Fruit fly (Drosophila melanogaster) whole organism, embryonic: ENCODE data around the gene CG7352.

Experiments used
- Ada2b ChIP-seq: fragments of 200-800 bp; sonication (Bioruptor generic); IDR thresholded peaks from 2 replicates; pipeline ENCODE4 v1.3.6; 2022; ENCODE audit warnings: missing biosample characterization, missing genetic modification characterization
- C15 ChIP-seq: fragments of 200-800 bp; sonication (Bioruptor generic); IDR thresholded peaks from 3 replicates; pipeline ENCODE4 v1.3.6; 2022; ENCODE audit warnings: missing biosample characterization, missing genetic modification characterization
- CG10267 ChIP-seq: fragments of 200-800 bp; sonication (Bioruptor generic); optimal IDR thresholded peaks from 2 replicates; lab custom pipeline; 2018; ENCODE audit warnings: missing biosample characterization, mild to moderate bottlenecking, missing genetic modification characterization, moderate library complexity
- CG11560 ChIP-seq: fragments of 200-800 bp; sonication (Bioruptor generic); IDR thresholded peaks from 3 replicates; pipeline ENCODE4 v1.3.6; 2022; ENCODE audit warnings: missing biosample characterization, missing genetic modification characterization
- CG12391 ChIP-seq: fragments of 200-800 bp; sonication (Bioruptor generic); optimal IDR thresholded peaks from 3 replicates; lab custom pipeline; 2018; ENCODE audit warnings: missing biosample characterization, mild to moderate bottlenecking, missing genetic modification characterization, moderate library complexity
- CG13296 ChIP-seq: fragments of 200-800 bp; sonication (Bioruptor generic); optimal IDR thresholded peaks from 3 replicates; lab custom pipeline; 2018; ENCODE audit warnings: missing biosample characterization, mild to moderate bottlenecking, missing genetic modification characterization
- CG14014 ChIP-seq: fragments of 200-800 bp; sonication (Bioruptor generic); IDR thresholded peaks from 2 replicates; pipeline ENCODE4 v1.3.6; 2022; ENCODE audit warnings: missing biosample characterization, missing genetic modification characterization
- CG14441 ChIP-seq: fragments of 200-800 bp; sonication (Bioruptor generic); IDR thresholded peaks from 2 replicates; pipeline ENCODE4 v1.3.6; 2022; ENCODE audit warnings: missing biosample characterization, missing genetic modification characterization
- CG1529 ChIP-seq: fragments of 200-800 bp; sonication (Bioruptor generic); optimal IDR thresholded peaks from 3 replicates; lab custom pipeline; 2018; ENCODE audit warnings: missing biosample characterization, missing genetic modification characterization
- CG16815 ChIP-seq: fragments of 200-800 bp; sonication (Bioruptor generic); optimal IDR thresholded peaks from 3 replicates; lab custom pipeline; 2017; ENCODE audit warnings: missing biosample characterization, mild to moderate bottlenecking, missing genetic modification characterization
- CG17829 ChIP-seq: fragments of 200-800 bp; optimal IDR thresholded peaks from 2 replicates; lab custom pipeline; 2019; ENCODE audit warnings: missing biosample characterization, mild to moderate bottlenecking, missing genetic modification characterization, moderate library complexity
- CG2120 ChIP-seq: fragments of 200-800 bp; sonication (Bioruptor generic); optimal IDR thresholded peaks from 3 replicates; lab custom pipeline; 2016; ENCODE audit warnings: missing biosample characterization, missing genetic modification characterization
- CG3065 ChIP-seq: fragments of 200-800 bp; sonication (Bioruptor generic); optimal IDR thresholded peaks from 2 replicates; lab custom pipeline; 2016; ENCODE audit warnings: missing biosample characterization, missing genetic modification characterization
- CG31441 ChIP-seq: fragments of 200-800 bp; sonication (Bioruptor generic); IDR thresholded peaks from 2 replicates; pipeline ENCODE4 v1.3.6; 2022; ENCODE audit warnings: missing biosample characterization, missing genetic modification characterization
- CG3163 ChIP-seq: fragments of 200-800 bp; sonication (Bioruptor generic); optimal IDR thresholded peaks from 3 replicates; lab custom pipeline; 2016; ENCODE audit warnings: missing biosample characterization, missing genetic modification characterization
- CG3281 ChIP-seq: fragments of 200-800 bp; sonication (Bioruptor generic); optimal IDR thresholded peaks from 3 replicates; lab custom pipeline; 2017; ENCODE audit warnings: missing biosample characterization, mild to moderate bottlenecking, missing genetic modification characterization
- CG33557 ChIP-seq: fragments of 200-800 bp; sonication (Bioruptor generic); optimal IDR thresholded peaks from 2 replicates; lab custom pipeline; 2019; ENCODE audit warnings: missing biosample characterization, mild to moderate bottlenecking, missing genetic modification characterization, moderate library complexity
- CG4328 ChIP-seq: fragments of 200-800 bp; sonication (Bioruptor generic); optimal IDR thresholded peaks from 3 replicates; lab custom pipeline; 2017; ENCODE audit warnings: missing biosample characterization, missing genetic modification reagents, missing genetic modification characterization
- CG4820 ChIP-seq: fragments of 200-800 bp; sonication (Bioruptor generic); optimal IDR thresholded peaks from 3 replicates; lab custom pipeline; 2016; ENCODE audit warnings: missing biosample characterization, missing genetic modification characterization
- CG7372 ChIP-seq: fragments of 200-800 bp; sonication (Bioruptor generic); IDR thresholded peaks from 2 replicates; pipeline ENCODE4 v1.3.6; 2022; ENCODE audit warnings: missing biosample characterization, missing genetic modification characterization
- CG8924 ChIP-seq: fragments of 200-800 bp; optimal IDR thresholded peaks from 3 replicates; lab custom pipeline; 2019; ENCODE audit warnings: missing biosample characterization, mild to moderate bottlenecking, missing genetic modification characterization, moderate library complexity
- CoRest ChIP-seq: fragments of 200-800 bp; sonication (Bioruptor generic); optimal IDR thresholded peaks from 3 replicates; lab custom pipeline; 2018; ENCODE audit warnings: missing biosample characterization, mild to moderate bottlenecking, missing genetic modification characterization, moderate library complexity
- D19A ChIP-seq: fragments of 200-800 bp; optimal IDR thresholded peaks from 3 replicates; lab custom pipeline; 2019; ENCODE audit warnings: missing biosample characterization, mild to moderate bottlenecking, missing genetic modification characterization, moderate library complexity
- Dref ChIP-seq: fragments of 200-800 bp; sonication (Bioruptor generic); IDR thresholded peaks from 2 replicates; pipeline ENCODE4 v1.3.6; 2022; ENCODE audit warnings: missing biosample characterization, missing genetic modification characterization
- Elba2 ChIP-seq: fragments of 200-800 bp; sonication (Bioruptor generic); optimal IDR thresholded peaks from 3 replicates; lab custom pipeline; 2016; ENCODE audit warnings: missing biosample characterization, missing genetic modification characterization
- Fer3 ChIP-seq: fragments of 200-800 bp; sonication (Bioruptor generic); optimal IDR thresholded peaks from 2 replicates; lab custom pipeline; 2018; ENCODE audit warnings: missing biosample characterization, mild to moderate bottlenecking, missing genetic modification characterization, moderate library complexity
- Max ChIP-seq: fragments of 200-800 bp; sonication (Bioruptor generic); optimal IDR thresholded peaks from 2 replicates; lab custom pipeline; 2016; ENCODE audit warnings: missing biosample characterization, mild to moderate bottlenecking, missing genetic modification characterization
- TFAM ChIP-seq: fragments of 200-800 bp; sonication (Bioruptor generic); optimal IDR thresholded peaks from 2 replicates; lab custom pipeline; 2017; ENCODE audit warnings: missing biosample characterization, missing genetic modification characterization, inconsistent platforms
- Taf1 ChIP-seq: fragments of 200-800 bp; sonication (Bioruptor generic); IDR thresholded peaks from 2 replicates; pipeline ENCODE4 v1.3.6; 2022; ENCODE audit warnings: missing biosample characterization, missing genetic modification characterization
- amos ChIP-seq: fragments of 200-800 bp; sonication (Bioruptor generic); IDR thresholded peaks from 2 replicates; pipeline ENCODE4 v1.3.6; 2022; ENCODE audit warnings: missing biosample characterization, missing genetic modification characterization; ENCODE audit not compliant: partially characterized antibody
- bsh ChIP-seq, 2 experiments: fragments of 200-800 bp; sonication (Bioruptor generic); optimal IDR thresholded peaks; 2 replicates each; lab custom pipeline; 2017 to 2018; ENCODE audit warnings: mild to moderate bottlenecking in 2 of 2, missing biosample characterization in 2 of 2, missing genetic modification characterization in 2 of 2, moderate library complexity in 1 of 2
- cad ChIP-seq: fragments of >200 bp; optimal IDR thresholded peaks from 2 replicates; lab custom pipeline; 2017; ENCODE audit warnings: missing biosample characterization, missing genetic modification characterization
- crp ChIP-seq, 2 experiments: fragments of 200-800 bp; sonication (Bioruptor generic); optimal IDR thresholded peaks; 2 replicates in 1 of 2; 3 replicates in 1 of 2; lab custom pipeline; 2017; ENCODE audit warnings: missing biosample characterization in 2 of 2, missing genetic modification characterization in 2 of 2, mild to moderate bottlenecking in 1 of 2, moderate library complexity in 1 of 2
- dati ChIP-seq: fragments of 200-800 bp; sonication (Bioruptor generic); IDR thresholded peaks from 2 replicates; pipeline ENCODE4 v1.3.6; 2022; ENCODE audit warnings: missing biosample characterization, missing genetic modification characterization
- dimm ChIP-seq: fragments of 200-800 bp; sonication (Bioruptor generic); IDR thresholded peaks from 2 replicates; pipeline ENCODE4 v1.3.6; 2022; ENCODE audit warnings: missing biosample characterization, missing genetic modification characterization
- gfzf ChIP-seq: fragments of 200-800 bp; sonication (Bioruptor generic); optimal IDR thresholded peaks from 2 replicates; lab custom pipeline; 2016; ENCODE audit warnings: missing biosample characterization, mild to moderate bottlenecking, missing genetic modification characterization, moderate library complexity
- klu ChIP-seq: fragments of 200-800 bp; sonication (Bioruptor generic); IDR thresholded peaks from 2 replicates; pipeline ENCODE4 v1.3.6; 2022; ENCODE audit warnings: missing biosample characterization, missing genetic modification characterization
- luna ChIP-seq: fragments of 200-800 bp; sonication (Bioruptor generic); optimal IDR thresholded peaks from 2 replicates; lab custom pipeline; 2016; ENCODE audit warnings: missing biosample characterization, missing genetic modification characterization
- mam ChIP-seq: fragments of 200-800 bp; sonication (Bioruptor generic); optimal IDR thresholded peaks from 3 replicates; lab custom pipeline; 2016; ENCODE audit warnings: missing biosample characterization, missing genetic modification characterization
- pan ChIP-seq, 4 experiments: fragments of >200 bp in 3 of 4; fragments of 200-800 bp in 1 of 4; sonication (Bioruptor generic) in 1 of 4; optimal IDR thresholded peaks in 3 of 4; IDR thresholded peaks in 1 of 4; 2 replicates each; pipeline versions ENCODE4 v1.3.6 to Lab custom; 2017 to 2022; ENCODE audit warnings: missing biosample characterization in 2 of 4, missing genetic modification characterization in 2 of 4, mixed read lengths in 1 of 4
- prd ChIP-seq, 3 experiments: fragments of >200 bp in 2 of 3; fragments of 200-800 bp in 1 of 3; sonication (Bioruptor generic) in 1 of 3; optimal IDR thresholded peaks in 2 of 3; IDR thresholded peaks in 1 of 3; 2 replicates in 2 of 3; 3 replicates in 1 of 3; pipeline versions ENCODE4 v1.3.6 to Lab custom; 2017 to 2022; ENCODE audit warnings: missing biosample characterization in 1 of 3, missing genetic modification characterization in 1 of 3
- sisA ChIP-seq: fragments of 200-800 bp; sonication (Bioruptor generic); IDR thresholded peaks from 2 replicates; pipeline ENCODE4 v1.3.6; 2022; ENCODE audit warnings: missing biosample characterization, missing genetic modification characterization
- so ChIP-seq: fragments of 200-800 bp; sonication (Bioruptor generic); IDR thresholded peaks from 3 replicates; pipeline ENCODE4 v1.3.6; 2022; ENCODE audit warnings: missing biosample characterization, missing genetic modification characterization
- tna ChIP-seq: fragments of 200-800 bp; sonication (Bioruptor generic); IDR thresholded peaks from 2 replicates; pipeline ENCODE4 v1.3.6; 2022; ENCODE audit warnings: missing biosample characterization, missing genetic modification characterization; ENCODE audit not compliant: partially characterized antibody
- trem ChIP-seq: fragments of 200-800 bp; optimal IDR thresholded peaks from 3 replicates; lab custom pipeline; 2019; ENCODE audit warnings: missing biosample characterization, mild to moderate bottlenecking, missing genetic modification characterization, moderate library complexity
- zen ChIP-seq: fragments of 200-800 bp; sonication (Bioruptor generic); optimal IDR thresholded peaks from 3 replicates; lab custom pipeline; 2018; ENCODE audit warnings: missing biosample characterization, mild to moderate bottlenecking, missing genetic modification characterization, moderate library complexity
- zen2 ChIP-seq: fragments of 200-800 bp; sonication (Bioruptor generic); IDR thresholded peaks from 3 replicates; pipeline ENCODE4 v1.3.6; 2022; ENCODE audit warnings: missing biosample characterization, missing genetic modification characterization; ENCODE audit not compliant: partially characterized antibody
- zf30C ChIP-seq: fragments of 200-800 bp; sonication (Bioruptor generic); optimal IDR thresholded peaks from 3 replicates; lab custom pipeline; 2018; ENCODE audit warnings: missing biosample characterization, mild to moderate bottlenecking, missing genetic modification characterization

Gene CG7352

dm6 chr3R:8334982-8335381 lies 12.4 kb upstream of the CG7352 start (continued):
- TF ChIP-seq CG14441 (no peak), CG13296 (GFP tag; lab: Kevin White, UChicago) (no peak), CG14014 (GFP tag; lab: Robert Waterston, UW) (no peak), CG3281 (GFP tag; lab: Kevin White, UChicago) (no peak), crp (GFP tag; optimal IDR thresholded peaks at IDR 0.05; lab: Kevin White, UChicago) (no peak), so (no peak), dimm (GFP tag; lab: Robert Waterston, UW) (no peak), gfzf (GFP tag; lab: Kevin White, UChicago) (no peak), Max (GFP tag; lab: Kevin White, UChicago) (no peak), luna (GFP tag; lab: Kevin White, UChicago) (no peak), amos (GFP tag; lab: Robert Waterston, UW) (no peak), CG7372 (GFP tag; lab: Robert Waterston, UW) (0 out of 2 replicates have a peak, but pooled peaks have one; percentile 3), CG1529 (GFP tag; lab: Kevin White, UChicago) (no peak), mam (no peak), dati (GFP tag; lab: Robert Waterston, UW) (no peak), Taf1 (GFP tag; lab: Robert Waterston, UW) (no peak), tna (GFP tag; lab: Robert Waterston, UW) (no peak)

dm6 chr3R:8336012-8336567 lies 11.3 kb upstream of the CG7352 start:
- peak in 1 of 2 experiments; percentile 1 for TF ChIP-seq bsh (GFP tag; optimal IDR thresholded peaks at IDR 0.05; lab: Kevin White, UChicago)
- no peak for TF ChIP-seq Elba2
- TF ChIP-seq zen (tag; lab: Kevin White, UChicago): peak; percentile 15
- no peak for TF ChIP-seq cad (GFP tag; lab: Kevin White, UChicago)
- TF ChIP-seq C15 (GFP tag; lab: Robert Waterston, UW): no peak
- TF ChIP-seq CG4820: no peak
- no peak for TF ChIP-seq Fer3 (tag; lab: Kevin White, UChicago)
- no peak for TF ChIP-seq klu
- TF ChIP-seq sisA (GFP tag; lab: Robert Waterston, UW): no peak
- TF ChIP-seq CG10267 (tag; lab: Kevin White, UChicago): peak; percentile 45
- no peak for TF ChIP-seq mam
- peak; percentile 48 for TF ChIP-seq CG12391 (tag; lab: Kevin White, UChicago)
- peak; percentile 48 for TF ChIP-seq CG17829
- TF ChIP-seq trem (tag; lab: Kevin White, UChicago): peak; percentile 7
- TF ChIP-seq zf30C (GFP tag; lab: Kevin White, UChicago): peak; percentile 74
- peak; percentile 23 for TF ChIP-seq CG8924 (tag; lab: Kevin White, UChicago)
- TF ChIP-seq Ada2b: no peak
- TF ChIP-seq CoRest: peak; percentile 25
- no peak for TF ChIP-seq CG4328 (GFP tag; lab: Kevin White, UChicago)
- no peak for TF ChIP-seq CG11560 (tag; lab: Robert Waterston, UW)
- TF ChIP-seq prd (optimal IDR thresholded peaks at IDR 0.05; lab: Kevin White, UChicago): no peak
- TF ChIP-seq prd (GFP tag; IDR thresholded peaks at IDR 0.05; lab: Robert Waterston, UW): 0 out of 3 replicates have a peak, but pooled peaks have one; percentile 19
- no peak for TF ChIP-seq pan (optimal IDR thresholded peaks at IDR 0.05; lab: Kevin White, UChicago)
- no peak for TF ChIP-seq pan (GFP tag; optimal IDR thresholded peaks at IDR 0.05 in 1 of 2, IDR thresholded peaks at IDR 0.05 in 1 of 2)
- TF ChIP-seq CG3065 (GFP tag; lab: Kevin White, UChicago): no peak
- TF ChIP-seq zen2: no peak
- no peak for TF ChIP-seq TFAM
- 0 out of 2 replicates have a peak, but pooled peaks have one; percentile 26 for TF ChIP-seq CG31441 (GFP tag; lab: Robert Waterston, UW)
- peak; percentile 47 for TF ChIP-seq CG33557 (GFP tag; lab: Kevin White, UChicago)
- TF ChIP-seq D19A: peak; percentile 17
- no peak for TF ChIP-seq CG2120 (GFP tag; lab: Kevin White, UChicago)
- TF ChIP-seq Dref: no peak
- peak; percentile 33 for TF ChIP-seq CG16815
- no peak for TF ChIP-seq CG3163
